Fruit fly (Drosophila melanogaster): ENCODE measurements around the gene srl.
A peak's percentile ranks its signal among the peaks of the same experiment; 100 is the strongest.

srl gene

DNA sequence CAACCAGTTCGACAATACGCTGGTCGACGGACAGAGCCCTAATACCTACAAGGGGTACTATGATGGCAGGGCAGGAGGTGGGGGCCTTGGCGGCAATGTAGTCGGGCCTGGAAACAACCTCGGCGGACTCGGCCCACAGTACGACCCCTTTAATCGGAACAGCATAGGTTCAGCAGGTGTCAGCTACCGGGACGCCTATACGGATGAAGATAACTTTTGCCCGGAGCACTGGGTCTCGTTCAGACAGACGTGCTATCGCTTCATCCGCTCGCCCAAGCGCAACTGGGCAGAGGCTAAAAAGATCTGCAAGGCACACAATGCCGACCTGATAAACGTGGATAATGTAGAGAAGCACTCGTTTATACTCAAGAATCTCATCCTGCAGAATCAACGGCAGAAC lies 47.0 kb downstream of the srl start:
- TF ChIP-seq br (GFP tag; optimal IDR thresholded peaks at IDR 0.05): no peak
- no peak for TF ChIP-seq jim (GFP tag; optimal IDR thresholded peaks at IDR 0.05)
- TF ChIP-seq Rel (GFP tag; optimal IDR thresholded peaks at IDR 0.05): no peak
- no peak for TF ChIP-seq Rel (tag; optimal IDR thresholded peaks at IDR 0.05)
- TF ChIP-seq Dfd (GFP tag; optimal IDR thresholded peaks at IDR 0.05): no peak
- TF ChIP-seq Jra (GFP tag; optimal IDR thresholded peaks at IDR 0.05): no peak
- no peak for TF ChIP-seq OdsH (GFP tag; optimal IDR thresholded peaks at IDR 0.05)
- no peak for TF ChIP-seq h (GFP tag; optimal IDR thresholded peaks at IDR 0.05)
- no peak for TF ChIP-seq pan (optimal IDR thresholded peaks at IDR 0.05)
- no peak for TF ChIP-seq dsf (GFP tag; optimal IDR thresholded peaks at IDR 0.05; ENCODE audit: borderline replicate concordance)
- TF ChIP-seq ey (GFP tag; optimal IDR thresholded peaks at IDR 0.05): no peak
- no peak for TF ChIP-seq dmrt93B (GFP tag; optimal IDR thresholded peaks at IDR 0.05)
- no peak for TF ChIP-seq tai (GFP tag; optimal IDR thresholded peaks at IDR 0.05)
- no peak for TF ChIP-seq usp (GFP tag; optimal IDR thresholded peaks at IDR 0.05)
- TF ChIP-seq Vsx2 (GFP tag; optimal IDR thresholded peaks at IDR 0.05; ENCODE audit: partially characterized antibody): no peak

DNA sequence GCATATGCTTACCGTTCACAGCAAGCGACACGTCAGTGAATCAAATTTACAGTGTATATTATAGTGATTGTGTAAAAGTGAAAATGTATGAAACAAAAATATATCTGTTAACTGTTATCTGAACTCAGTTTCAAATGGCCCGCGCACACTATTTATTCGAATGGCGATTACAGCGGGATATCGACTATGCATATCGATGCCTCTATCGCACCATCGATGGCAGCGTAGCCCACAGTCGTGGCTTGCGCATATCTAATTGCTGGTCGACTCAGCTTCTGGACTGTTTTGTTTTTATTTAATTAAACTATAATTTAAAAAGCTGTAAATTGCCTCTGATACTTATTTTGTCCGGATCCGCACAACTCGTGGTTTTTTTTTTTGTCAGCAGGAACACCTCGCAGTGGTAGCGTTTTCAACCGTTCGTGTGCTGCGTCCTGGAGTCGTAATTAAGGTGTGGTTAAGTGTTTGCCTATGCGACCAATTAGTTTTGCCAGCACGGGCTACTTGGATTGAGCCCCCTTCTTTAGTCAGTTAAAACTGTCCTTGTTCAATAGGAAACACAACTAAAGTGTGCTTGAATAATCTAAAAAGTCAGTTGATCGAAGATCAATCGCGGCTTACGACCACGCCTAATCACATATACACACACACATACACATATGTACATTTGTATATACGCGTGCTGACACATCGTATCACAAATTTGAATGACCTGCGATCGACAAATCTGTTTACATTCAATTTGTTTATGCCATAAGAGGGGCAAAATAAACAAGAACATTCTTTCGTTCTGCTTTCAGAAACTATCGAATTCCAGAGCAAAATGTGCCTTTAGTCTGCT lies 47.8 kb downstream of the srl start, which contains the start of gene Cont:
Cont (plus strand) TSS at position 228 of the 841 bp plus-strand sequence.
- no peak for TF ChIP-seq HLH106 (tag; optimal IDR thresholded peaks at IDR 0.05)
- peak; percentile 62 for TF ChIP-seq Hnf4 (GFP tag; optimal IDR thresholded peaks at IDR 0.05)
- no peak for TF ChIP-seq Rel (GFP tag; optimal IDR thresholded peaks at IDR 0.05)
- peak; percentile 10 for TF ChIP-seq Rel (tag; optimal IDR thresholded peaks at IDR 0.05)
- TF ChIP-seq h (GFP tag; optimal IDR thresholded peaks at IDR 0.05): peak; percentile 26

DNA sequence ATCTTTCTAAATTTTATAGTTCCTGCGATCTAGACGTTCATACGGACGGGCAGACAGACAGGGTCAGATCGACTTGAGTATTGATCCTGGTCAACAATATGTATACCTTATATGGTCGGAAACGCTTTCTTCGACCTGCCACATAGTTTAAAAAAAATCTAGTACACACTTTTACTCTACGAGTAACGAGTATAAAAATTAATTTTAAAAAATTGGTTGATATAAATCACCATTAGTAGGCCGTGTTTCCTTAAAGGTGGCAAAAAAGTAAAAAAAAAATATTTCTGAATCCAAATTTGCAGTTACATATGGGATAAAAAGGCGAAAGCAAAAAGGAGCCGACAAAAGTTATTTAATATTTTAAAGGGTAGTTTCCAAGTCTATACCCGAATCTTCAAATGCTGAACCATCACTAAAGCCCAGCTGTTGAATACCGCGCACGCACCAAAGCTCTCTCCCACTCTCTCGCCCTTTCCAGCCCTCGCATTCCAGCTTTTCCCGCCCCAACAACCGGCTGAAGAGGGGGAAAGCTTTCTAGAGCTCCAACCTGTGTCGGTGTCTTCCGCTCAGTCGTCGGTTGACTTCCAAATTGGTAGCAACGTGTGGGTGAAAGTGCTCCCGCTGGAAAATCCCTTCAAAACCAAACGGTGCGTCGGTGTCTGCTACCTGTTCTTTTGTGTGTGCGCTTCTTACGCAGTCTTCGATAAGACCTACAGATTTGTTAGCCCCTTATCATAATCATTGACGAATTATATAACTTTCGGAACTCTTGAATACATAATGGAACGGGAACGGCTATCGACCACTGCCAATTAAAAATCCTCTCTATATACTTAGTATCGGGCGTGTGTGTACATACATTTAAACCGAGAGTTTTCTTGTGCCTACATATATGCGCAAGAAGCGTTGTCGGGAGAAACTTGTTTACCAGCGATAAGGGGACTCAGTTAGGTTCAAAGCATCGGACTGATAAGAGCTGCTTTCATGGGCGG lies 50.5 kb downstream of the srl start, which contains the start of gene Sfxn1-3:
Sfxn1-3 (plus strand) TSS at position 238 of the 992 bp plus-strand sequence.
- no peak for TF ChIP-seq N (GFP tag; optimal IDR thresholded peaks at IDR 0.05)
- no peak for TF ChIP-seq CrebA (GFP tag; optimal IDR thresholded peaks at IDR 0.05; ENCODE audit: borderline replicate concordance)
- peak; percentile 90 for TF ChIP-seq Hr83 (GFP tag; optimal IDR thresholded peaks at IDR 0.05; ENCODE audit: poor library complexity, severe bottlenecking)
- TF ChIP-seq Rel (GFP tag; optimal IDR thresholded peaks at IDR 0.05): no peak
- peak; percentile 83 for TF ChIP-seq Rel (tag; optimal IDR thresholded peaks at IDR 0.05)
- TF ChIP-seq h (GFP tag; optimal IDR thresholded peaks at IDR 0.05): peak; percentile 74
- no peak for TF ChIP-seq Mio (GFP tag; optimal IDR thresholded peaks at IDR 0.05)
- TF ChIP-seq pan (optimal IDR thresholded peaks at IDR 0.05): no peak
- peak; percentile 89 for TF ChIP-seq Dif (GFP tag; optimal IDR thresholded peaks at IDR 0.05; ENCODE audit: partially characterized antibody)
- TF ChIP-seq Hr78 (GFP tag; optimal IDR thresholded peaks at IDR 0.05): no peak
- TF ChIP-seq Hnf4 (GFP tag; optimal IDR thresholded peaks at IDR 0.05): peak; percentile 67
- no peak for TF ChIP-seq usp (GFP tag; optimal IDR thresholded peaks at IDR 0.05)
- TF ChIP-seq psq (GFP tag; optimal IDR thresholded peaks at IDR 0.05): peak; percentile 21
- peak; percentile 56 for TF ChIP-seq rgr (GFP tag; optimal IDR thresholded peaks at IDR 0.05)
- TF ChIP-seq Vsx2 (GFP tag; optimal IDR thresholded peaks at IDR 0.05; ENCODE audit: partially characterized antibody): no peak
- TF ChIP-seq woc (GFP tag; optimal IDR thresholded peaks at IDR 0.05): peak; percentile 84
- peak; percentile 28 for TF ChIP-seq jim (GFP tag; optimal IDR thresholded peaks at IDR 0.05)
- no peak for TF ChIP-seq CG32264 (GFP tag; optimal IDR thresholded peaks at IDR 0.05)
- TF ChIP-seq dl (GFP tag; optimal IDR thresholded peaks at IDR 0.05; ENCODE audit: insufficient read depth in 1 of 2, partially characterized antibody in 2 of 2): peak; percentile 53 to 55
- peak; percentile 77 for TF ChIP-seq Sp1 (GFP tag; optimal IDR thresholded peaks at IDR 0.05)
- no peak for TF ChIP-seq lola (GFP tag; optimal IDR thresholded peaks at IDR 0.05)
- no peak for TF ChIP-seq sage (GFP tag; optimal IDR thresholded peaks at IDR 0.05)
- no peak for TF ChIP-seq dsf (GFP tag; optimal IDR thresholded peaks at IDR 0.05; ENCODE audit: borderline replicate concordance)
- no peak for TF ChIP-seq Dfd (GFP tag; optimal IDR thresholded peaks at IDR 0.05)
- peak in 1 of 2 experiments; percentile 45 for TF ChIP-seq foxo (GFP tag; optimal IDR thresholded peaks at IDR 0.05)
- peak; percentile 52 for TF ChIP-seq GATAd (GFP tag; optimal IDR thresholded peaks at IDR 0.05)
- no peak for TF ChIP-seq Myc (optimal IDR thresholded peaks at IDR 0.05)
- TF ChIP-seq br (GFP tag; optimal IDR thresholded peaks at IDR 0.05): peak; percentile 64
- peak; percentile 61 for TF ChIP-seq OdsH (GFP tag; optimal IDR thresholded peaks at IDR 0.05)
- TF ChIP-seq dmrt93B (GFP tag; optimal IDR thresholded peaks at IDR 0.05): no peak
- TF ChIP-seq fru (GFP tag; optimal IDR thresholded peaks at IDR 0.05): no peak
- no peak for TF ChIP-seq tai (GFP tag; optimal IDR thresholded peaks at IDR 0.05)
- TF ChIP-seq HLH106 (tag; optimal IDR thresholded peaks at IDR 0.05): peak; percentile 8
- TF ChIP-seq CG9705 (GFP tag; optimal IDR thresholded peaks at IDR 0.05): peak; percentile 11
- no peak for TF ChIP-seq brk (GFP tag; optimal IDR thresholded peaks at IDR 0.05)
- TF ChIP-seq sv (GFP tag; optimal IDR thresholded peaks at IDR 0.05): peak; percentile 31
- TF ChIP-seq ey (GFP tag; optimal IDR thresholded peaks at IDR 0.05): no peak
- no peak for TF ChIP-seq Abd-B (GFP tag; optimal IDR thresholded peaks at IDR 0.05)
- peak; percentile 75 for TF ChIP-seq Jra (GFP tag; optimal IDR thresholded peaks at IDR 0.05)
